Worm (Caenorhabditis elegans) whole organism, L3 larva: ENCODE results near the gene xnd-1.

Experiments used
- R02D3.7 ChIP-seq: fragments of 150-350 bp; optimal IDR thresholded peaks from 2 replicates; lab custom pipeline; 2014; ENCODE audit warnings: missing biosample characterization, missing genetic modification characterization
- ama-1 ChIP-seq: fragments of 150-350 bp; optimal IDR thresholded peaks from 2 replicates; lab custom pipeline; 2018
- ceh-9 ChIP-seq: sonication (generic microtip); optimal IDR thresholded peaks from 2 replicates; lab custom pipeline; 2018; ENCODE audit warnings: missing biosample characterization, missing genetic modification characterization
- fos-1 ChIP-seq: fragments of 150-350 bp; optimal IDR thresholded peaks from 2 replicates; lab custom pipeline; 2014; ENCODE audit warnings: missing biosample characterization, missing genetic modification characterization
- lsy-12 ChIP-seq: sonication (generic microtip); optimal IDR thresholded peaks from 2 replicates; lab custom pipeline; 2016; ENCODE audit warnings: mild to moderate bottlenecking, missing genetic modification characterization, missing compliant biosample characterization
- mdl-1 ChIP-seq: fragments of 150-350 bp; optimal IDR thresholded peaks from 2 replicates; lab custom pipeline; 2014; ENCODE audit warnings: missing biosample characterization, missing genetic modification characterization
- nhr-237 ChIP-seq: fragments of 150-350 bp; optimal IDR thresholded peaks from 2 replicates; lab custom pipeline; 2014; ENCODE audit warnings: missing biosample characterization, missing genetic modification characterization
- nhr-43 ChIP-seq: sonication (generic microtip); optimal IDR thresholded peaks from 2 replicates; lab custom pipeline; 2016; ENCODE audit warnings: mild to moderate bottlenecking, missing genetic modification characterization, missing compliant biosample characterization; ENCODE audit not compliant: poor library complexity, severe bottlenecking
- pqm-1 ChIP-seq: fragments of 150-350 bp; optimal IDR thresholded peaks from 2 replicates; lab custom pipeline; 2017; ENCODE audit warnings: missing biosample characterization, missing genetic modification characterization, inconsistent platforms
- skn-1 ChIP-seq: fragments of 150-350 bp; optimal IDR thresholded peaks from 2 replicates; lab custom pipeline; 2014; ENCODE audit warnings: missing biosample characterization, missing genetic modification characterization
- tbx-2 ChIP-seq: sonication (generic microtip); optimal IDR thresholded peaks from 2 replicates; lab custom pipeline; 2016; ENCODE audit warnings: mild to moderate bottlenecking, missing genetic modification characterization, missing compliant biosample characterization
- zag-1 ChIP-seq: fragments of 150-350 bp; optimal IDR thresholded peaks from 2 replicates; lab custom pipeline; 2014; ENCODE audit warnings: missing biosample characterization, missing genetic modification characterization
- ztf-11 ChIP-seq: fragments of 150-350 bp; optimal IDR thresholded peaks from 2 replicates; lab custom pipeline; 2014; ENCODE audit warnings: missing biosample characterization, missing genetic modification characterization

DNA sequence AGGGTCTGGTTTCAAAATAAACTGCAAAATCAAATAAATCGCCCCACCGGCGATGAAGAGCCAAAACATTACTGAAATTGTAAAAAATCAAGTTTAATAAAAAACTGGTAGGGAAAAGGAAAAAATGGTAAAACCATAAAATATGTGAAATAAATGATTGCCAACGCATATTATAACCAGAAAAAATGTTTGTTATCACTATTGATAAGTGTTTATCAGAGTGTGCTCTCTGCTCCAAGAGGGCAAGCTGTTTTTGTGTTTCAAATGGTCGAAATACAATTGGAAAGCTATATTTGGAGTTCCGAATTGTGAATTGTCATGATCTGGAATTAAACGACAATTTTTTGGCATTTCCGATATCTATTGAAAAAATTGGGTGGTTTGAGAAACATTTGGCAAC, 6.0 kb downstream of the xnd-1 start, which contains the start of gene C05D2.8:
- TF ChIP-seq pqm-1 (tag; lab: Kevin White, UChicago), result peak; percentile 20
- TF ChIP-seq nhr-237, result no peak
- no peak for TF ChIP-seq ama-1 (lab: Kevin White, UChicago)
- TF ChIP-seq fos-1 (tag; lab: Kevin White, UChicago), result no peak
- no peak for TF ChIP-seq mdl-1
- TF ChIP-seq tbx-2 (tag; lab: Kevin White, UChicago), result no peak
- no peak for TF ChIP-seq ceh-9 (tag; lab: Kevin White, UChicago)
- TF ChIP-seq zag-1 (tag; lab: Kevin White, UChicago), result no peak
- no peak for TF ChIP-seq ztf-11 (tag; lab: Kevin White, UChicago)
- no peak for TF ChIP-seq skn-1 (tag; lab: Kevin White, UChicago)
- TF ChIP-seq R02D3.7 (tag; lab: Kevin White, UChicago), result no peak
- no peak for TF ChIP-seq lsy-12 (tag; lab: Kevin White, UChicago)
- TF ChIP-seq nhr-43 (tag; lab: Kevin White, UChicago), result no peak
